Fruit fly (Drosophila melanogaster) whole organism, prepupa: ENCODE measurements around the gene CG31674.
A peak's percentile ranks its signal among the peaks of the same experiment; 100 is the strongest.

Experiments
- CG10669 ChIP-seq: fragments of 200-800 bp; sonication (Bioruptor generic); optimal IDR thresholded peaks from 3 replicates; lab custom pipeline; 2018; ENCODE audit warnings: missing biosample characterization, mild to moderate bottlenecking, missing genetic modification characterization, moderate library complexity
- CG11902 ChIP-seq: fragments of 200-800 bp; sonication (Bioruptor generic); optimal IDR thresholded peaks from 3 replicates; lab custom pipeline; 2016; ENCODE audit warnings: missing biosample characterization, missing genetic modification characterization
- CG15336 ChIP-seq: fragments of 200-800 bp; sonication (Bioruptor generic); IDR thresholded peaks from 2 replicates; pipeline ENCODE4 v1.3.6; 2022; ENCODE audit warnings: missing biosample characterization, missing genetic modification characterization
- CG34406 ChIP-seq: fragments of 200-800 bp; sonication (Bioruptor generic); optimal IDR thresholded peaks from 3 replicates; lab custom pipeline; 2016; ENCODE audit warnings: missing biosample characterization, missing genetic modification characterization
- CG4318 ChIP-seq: fragments of 200-800 bp; sonication (Bioruptor generic); optimal IDR thresholded peaks from 3 replicates; lab custom pipeline; 2017; ENCODE audit warnings: missing biosample characterization, mild to moderate bottlenecking, missing genetic modification characterization
- CG6808 ChIP-seq: fragments of 200-800 bp; sonication (Bioruptor generic); optimal IDR thresholded peaks from 3 replicates; lab custom pipeline; 2017; ENCODE audit warnings: missing biosample characterization, missing genetic modification characterization, mild to moderate bottlenecking, moderate library complexity, missing genetic modification reagents
- CG7368 ChIP-seq: fragments of 200-800 bp; sonication (Bioruptor generic); optimal IDR thresholded peaks from 3 replicates; lab custom pipeline; 2016; ENCODE audit warnings: missing biosample characterization, missing genetic modification characterization
- CG8119 ChIP-seq: fragments of 200-800 bp; sonication (Bioruptor generic); IDR thresholded peaks from 3 replicates; pipeline ENCODE4 v1.3.6; 2022; ENCODE audit warnings: missing biosample characterization, missing genetic modification characterization
- CG8632 ChIP-seq: fragments of 200-800 bp; sonication (Bioruptor generic); optimal IDR thresholded peaks from 3 replicates; lab custom pipeline; 2016; ENCODE audit warnings: missing biosample characterization, missing genetic modification characterization
- Eip75B ChIP-seq: fragments of 200-800 bp; sonication (Bioruptor generic); optimal IDR thresholded peaks from 3 replicates; lab custom pipeline; 2016; ENCODE audit warnings: missing biosample characterization, missing genetic modification characterization
- Eip78C ChIP-seq: fragments of 200-800 bp; sonication (Bioruptor generic); peaks from one replicate; lab custom pipeline; 2016; ENCODE audit warnings: missing biosample characterization, missing genetic modification characterization
- Eip93F ChIP-seq: fragments of 200-800 bp; sonication (Bioruptor generic); optimal IDR thresholded peaks from 2 replicates; lab custom pipeline; 2016; ENCODE audit warnings: missing biosample characterization, mild to moderate bottlenecking, missing genetic modification characterization
- Ets96B ChIP-seq: fragments of 200-800 bp; optimal IDR thresholded peaks from 2 replicates; lab custom pipeline; 2019; ENCODE audit warnings: missing biosample characterization, mild to moderate bottlenecking, missing genetic modification characterization, moderate library complexity
- Hr39 ChIP-seq: fragments of 200-800 bp; sonication (Bioruptor generic); optimal IDR thresholded peaks from 2 replicates; lab custom pipeline; 2016; ENCODE audit warnings: missing biosample characterization, missing genetic modification characterization
- Hr4 ChIP-seq: fragments of 200-800 bp; sonication (Bioruptor generic); optimal IDR thresholded peaks from 3 replicates; lab custom pipeline; 2016; ENCODE audit warnings: missing biosample characterization, missing genetic modification characterization
- Lpt ChIP-seq: fragments of 200-800 bp; sonication (Bioruptor generic); optimal IDR thresholded peaks from 3 replicates; lab custom pipeline; 2016; ENCODE audit warnings: missing biosample characterization, missing genetic modification characterization
- Met ChIP-seq: fragments of 200-800 bp; sonication (Bioruptor generic); optimal IDR thresholded peaks from 3 replicates; lab custom pipeline; 2016; ENCODE audit warnings: missing biosample characterization, missing genetic modification characterization
- OdsH ChIP-seq: fragments of 200-800 bp; sonication (Bioruptor generic); optimal IDR thresholded peaks from 3 replicates; lab custom pipeline; 2016; ENCODE audit warnings: missing biosample characterization, missing genetic modification characterization
- Smox ChIP-seq: fragments of 200-800 bp; sonication (Bioruptor generic); optimal IDR thresholded peaks from 3 replicates; lab custom pipeline; 2016; ENCODE audit warnings: missing biosample characterization, missing genetic modification characterization
- Sox102F ChIP-seq: fragments of 200-800 bp; sonication (Bioruptor generic); optimal IDR thresholded peaks from 2 replicates; lab custom pipeline; 2016; ENCODE audit warnings: missing biosample characterization, mild to moderate bottlenecking, missing genetic modification characterization
- achi ChIP-seq: fragments of 200-800 bp; sonication (Bioruptor generic); optimal IDR thresholded peaks from 3 replicates; lab custom pipeline; 2016; ENCODE audit warnings: missing biosample characterization, missing genetic modification characterization
- acj6 ChIP-seq: fragments of 200-800 bp; sonication (Bioruptor generic); optimal IDR thresholded peaks from 3 replicates; lab custom pipeline; 2016; ENCODE audit warnings: missing biosample characterization, missing genetic modification characterization
- cyc ChIP-seq: fragments of 200-800 bp; sonication (Bioruptor generic); optimal IDR thresholded peaks from 3 replicates; lab custom pipeline; 2016; ENCODE audit warnings: missing biosample characterization, missing genetic modification characterization
- dsx ChIP-seq: fragments of 200-800 bp; optimal IDR thresholded peaks from 3 replicates; lab custom pipeline; 2019; ENCODE audit warnings: missing biosample characterization, mild to moderate bottlenecking, missing genetic modification characterization, moderate library complexity; ENCODE audit not compliant: poor library complexity, severe bottlenecking
- esn ChIP-seq: fragments of 200-800 bp; sonication (Bioruptor generic); optimal IDR thresholded peaks from 2 replicates; lab custom pipeline; 2016; ENCODE audit warnings: missing biosample characterization, mild to moderate bottlenecking, missing genetic modification characterization, moderate library complexity
- fd85E ChIP-seq: fragments of 200-800 bp; sonication (Bioruptor generic); optimal IDR thresholded peaks from 3 replicates; lab custom pipeline; 2016; ENCODE audit warnings: missing biosample characterization, missing genetic modification characterization
- fkh ChIP-seq: fragments of 200-800 bp; sonication (Bioruptor generic); optimal IDR thresholded peaks from 3 replicates; lab custom pipeline; 2017; ENCODE audit warnings: missing biosample characterization, mild to moderate bottlenecking, missing genetic modification characterization, moderate library complexity
- lz ChIP-seq: fragments of 200-800 bp; sonication (Bioruptor generic); optimal IDR thresholded peaks from 3 replicates; lab custom pipeline; 2016; ENCODE audit warnings: missing biosample characterization, missing genetic modification characterization
- net ChIP-seq: fragments of 200-800 bp; sonication (Bioruptor generic); optimal IDR thresholded peaks from 3 replicates; lab custom pipeline; 2016; ENCODE audit warnings: missing biosample characterization, missing genetic modification characterization
- salr ChIP-seq, 2 experiments: fragments of 200-800 bp; sonication (Bioruptor generic); optimal IDR thresholded peaks; 3 replicates each; lab custom pipeline; 2016 to 2018; ENCODE audit warnings: missing biosample characterization in 2 of 2, missing genetic modification characterization in 2 of 2, mild to moderate bottlenecking in 1 of 2
- svp ChIP-seq: fragments of 200-800 bp; sonication (Bioruptor generic); peaks from one replicate; lab custom pipeline; 2016; ENCODE audit warnings: missing biosample characterization, missing genetic modification characterization
- topi ChIP-seq: fragments of 200-800 bp; sonication (Bioruptor generic); optimal IDR thresholded peaks from 3 replicates; lab custom pipeline; 2016; ENCODE audit warnings: missing biosample characterization, missing genetic modification characterization
- vri ChIP-seq: fragments of 200-800 bp; sonication (Bioruptor generic); optimal IDR thresholded peaks from 3 replicates; lab custom pipeline; 2016; ENCODE audit warnings: missing biosample characterization, mild to moderate bottlenecking, missing genetic modification characterization

Gene CG31674

DNA sequence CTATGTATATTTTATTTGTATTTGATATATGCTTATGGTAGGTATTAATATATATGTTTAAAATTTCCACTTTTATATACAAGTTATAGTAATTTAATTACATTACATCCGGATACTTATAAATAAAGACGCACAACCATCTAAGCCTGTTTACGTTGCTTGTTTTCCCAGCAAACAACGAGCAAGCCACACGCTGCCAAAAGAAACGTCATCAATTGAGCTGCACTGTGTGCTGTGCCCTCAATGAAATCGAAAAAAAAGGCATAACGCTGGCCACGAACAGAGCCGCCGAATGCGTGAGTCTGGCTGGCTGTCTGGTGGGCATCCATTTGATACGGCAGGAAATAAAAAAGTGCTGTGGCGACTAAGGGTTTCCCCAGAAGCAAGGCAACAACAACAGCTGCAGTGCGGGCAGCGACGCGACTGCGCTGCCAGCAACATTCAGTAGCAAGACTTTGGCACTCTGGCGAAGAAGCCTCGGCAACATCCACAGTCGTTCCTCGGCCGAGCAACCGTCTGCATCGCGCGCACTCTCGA, 21.1 kb downstream of the CG31674 start, which contains the start of gene twit:
TSS of gene twit (plus strand) at position 487 of the 537 bp plus-strand sequence.
- TF ChIP-seq OdsH (GFP tag; lab: Kevin White, UChicago) (no peak), lz (GFP tag; lab: Kevin White, UChicago) (no peak), Sox102F (GFP tag; lab: Kevin White, UChicago) (no peak), Eip75B (no peak), salr (GFP tag; optimal IDR thresholded peaks at IDR 0.05; lab: Kevin White, UChicago) (no peak), Hr39 (GFP tag; lab: Kevin White, UChicago) (no peak), CG8632 (no peak), Smox (GFP tag; lab: Kevin White, UChicago) (no peak), CG7368 (GFP tag; lab: Kevin White, UChicago) (no peak), svp (no peak)
- TF ChIP-seq, all 60 proteins: peak for 0

DNA sequence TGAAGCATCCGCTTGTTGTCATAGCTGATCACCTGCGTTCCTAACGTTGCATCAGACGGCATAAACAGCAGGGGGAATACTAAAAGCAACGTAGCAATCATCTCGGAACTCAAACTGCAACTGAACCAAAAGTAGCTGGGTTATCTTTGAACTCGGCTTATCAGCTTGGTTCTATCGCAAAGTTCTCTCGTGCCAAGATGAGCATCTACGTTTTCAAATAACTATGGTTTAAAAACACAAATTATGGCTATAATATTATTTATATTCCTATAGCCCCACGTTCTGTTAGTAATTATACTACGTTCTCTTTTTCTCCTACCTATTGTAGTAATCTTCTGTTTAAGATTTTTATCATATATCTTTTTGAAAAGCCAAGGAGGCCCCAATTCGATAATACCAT, 26.7 kb downstream of the CG31674 start, which contains the start of gene CG14400:
TSS of gene CG14400 (minus strand) at position 101 of the 400 bp plus-strand sequence.
- no peak for TF ChIP-seq fd85E (GFP tag; lab: Kevin White, UChicago)
- no peak for TF ChIP-seq acj6 (GFP tag; lab: Kevin White, UChicago)
- no peak for TF ChIP-seq CG11902 (GFP tag; lab: Kevin White, UChicago)
- no peak for TF ChIP-seq svp
- TF ChIP-seq salr (GFP tag; optimal IDR thresholded peaks at IDR 0.05; lab: Kevin White, UChicago) = no peak
- no peak for TF ChIP-seq CG8119 (GFP tag; lab: Robert Waterston, UW)
- no peak for TF ChIP-seq Lpt (GFP tag; lab: Kevin White, UChicago)
- no peak for TF ChIP-seq dsx (GFP tag; lab: Kevin White, UChicago)
- TF ChIP-seq CG6808 = no peak
- TF ChIP-seq Hr39 (GFP tag; lab: Kevin White, UChicago) = no peak
- TF ChIP-seq net (GFP tag; lab: Kevin White, UChicago) = no peak
- no peak for TF ChIP-seq cyc (GFP tag; lab: Kevin White, UChicago)
- TF ChIP-seq topi (GFP tag; lab: Kevin White, UChicago) = no peak
- TF ChIP-seq Ets96B (tag; lab: Kevin White, UChicago) = no peak
- no peak for TF ChIP-seq CG7368 (GFP tag; lab: Kevin White, UChicago)
- TF ChIP-seq Met (GFP tag; lab: Kevin White, UChicago) = no peak
- no peak for TF ChIP-seq esn (GFP tag; lab: Kevin White, UChicago)
- TF ChIP-seq vri (GFP tag; lab: Kevin White, UChicago) = no peak
- no peak for TF ChIP-seq CG10669
- TF ChIP-seq CG4318 (GFP tag; lab: Kevin White, UChicago) = no peak

DNA sequence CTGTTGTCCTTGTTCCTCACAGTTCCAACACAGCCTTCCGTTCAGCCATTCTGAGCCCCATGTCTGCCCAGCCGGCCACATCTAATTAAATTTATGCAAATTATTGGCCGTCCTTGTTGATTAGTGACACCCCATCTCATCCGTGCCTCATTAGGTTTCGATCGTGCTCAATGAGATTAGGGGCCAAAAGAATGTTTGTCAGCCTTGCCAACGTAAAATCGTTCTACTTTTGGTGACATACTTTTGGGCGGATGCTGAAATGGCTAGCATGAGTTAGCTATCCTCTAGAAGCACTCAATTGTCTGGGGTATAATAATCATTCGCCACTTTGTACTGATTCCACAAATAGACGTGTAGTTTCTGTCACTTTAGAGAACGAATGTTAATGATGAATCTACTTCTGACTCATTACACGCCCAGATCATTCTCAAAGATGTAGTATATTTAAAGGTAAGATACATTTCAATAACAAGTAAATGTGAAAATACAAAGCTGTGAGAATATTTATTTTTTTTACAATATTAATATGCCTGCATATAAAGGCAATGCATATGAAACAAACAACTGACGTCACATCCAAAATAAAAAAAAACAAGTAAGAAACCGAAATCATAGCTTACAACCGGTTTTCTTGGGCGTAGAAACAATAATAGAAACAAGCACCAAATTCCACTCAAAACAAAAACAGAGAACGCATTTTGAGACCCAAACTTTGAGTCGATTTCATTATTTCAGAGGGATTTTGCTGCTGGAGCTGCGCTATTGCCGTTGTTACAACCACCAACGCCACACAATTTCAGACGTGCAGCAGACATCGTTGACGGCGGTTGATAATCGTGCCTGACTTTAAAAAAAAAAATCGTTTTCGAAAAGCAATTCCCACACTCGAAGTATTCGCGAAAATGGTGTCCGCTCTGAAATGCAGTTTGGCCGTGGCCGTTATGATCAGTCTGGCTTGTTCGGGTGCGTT, 27.6 kb downstream of the CG31674 start, which contains the start of gene bero:
TSS of gene bero (plus strand) at position 325 of the 970 bp plus-strand sequence.
- no peak for TF ChIP-seq esn (GFP tag; lab: Kevin White, UChicago)
- TF ChIP-seq CG34406 (GFP tag; lab: Kevin White, UChicago) = no peak
- no peak for TF ChIP-seq CG15336 (GFP tag; lab: Robert Waterston, UW)
- no peak for TF ChIP-seq Eip93F (GFP tag; lab: Kevin White, UChicago)
- peak; percentile 49 for TF ChIP-seq Eip78C
- no peak for TF ChIP-seq Smox (GFP tag; lab: Kevin White, UChicago)
- no peak for TF ChIP-seq achi (GFP tag; lab: Kevin White, UChicago)
- TF ChIP-seq fkh = peak; percentile 7
- TF ChIP-seq CG7368 (GFP tag; lab: Kevin White, UChicago) = no peak
- TF ChIP-seq Hr4 (GFP tag; lab: Kevin White, UChicago) = no peak
- TF ChIP-seq CG8119 (GFP tag; lab: Robert Waterston, UW) = no peak
